Fruit fly (Drosophila melanogaster): Measurements from ENCODE around the gene okr.

The okr gene

DNA sequence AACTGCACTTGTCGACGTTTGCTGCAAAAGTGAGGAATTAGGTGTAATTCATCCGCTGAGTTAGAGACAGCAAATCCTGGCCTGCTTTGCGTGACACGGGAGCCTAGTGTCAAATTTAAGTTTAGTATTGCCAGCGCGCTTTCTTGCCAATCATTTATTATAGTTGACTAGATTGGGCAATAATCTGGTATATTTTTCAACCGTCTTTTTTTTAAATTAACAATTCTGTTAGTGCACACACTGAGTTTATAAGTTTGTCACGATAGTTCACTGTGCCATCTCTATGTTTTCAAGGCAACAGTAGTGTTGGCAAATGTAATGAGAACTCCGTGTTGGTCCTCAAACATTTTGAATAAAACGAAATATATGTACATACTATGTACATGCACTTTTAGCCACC is 15.7 kb downstream of the okr start, which contains the start of the genes CG9641 and CG3165 (continued):
- TF ChIP-seq CG14667 (GFP tag; IDR thresholded peaks at IDR 0.05): peak; percentile 79
- TF ChIP-seq CG4854 (GFP tag; optimal IDR thresholded peaks at IDR 0.05): peak; percentile 78
- TF ChIP-seq Chrac-16 (GFP tag; optimal IDR thresholded peaks at IDR 0.05): peak; percentile 87
- TF ChIP-seq CG16813 (GFP tag; IDR thresholded peaks at IDR 0.05; ENCODE audit: partially characterized antibody): peak; percentile 97
- peak; percentile 98 for TF ChIP-seq vnd (GFP tag; IDR thresholded peaks at IDR 0.05; ENCODE audit: partially characterized antibody)
- peak; percentile 92 for TF ChIP-seq dpn (GFP tag; optimal IDR thresholded peaks at IDR 0.05)
- TF ChIP-seq CG10959 (GFP tag; IDR thresholded peaks at IDR 0.05): peak; percentile 76
- peak; percentile 76 for TF ChIP-seq Sin3A (optimal IDR thresholded peaks at IDR 0.05)
- no peak for TF ChIP-seq dmrt99B (tag; optimal IDR thresholded peaks at IDR 0.05)
- no peak; the same call in 1 of the 3 replicates for TF ChIP-seq CG17361 (GFP tag; IDR thresholded peaks at IDR 0.05)
- TF ChIP-seq Gug (GFP tag; IDR thresholded peaks at IDR 0.05): peak; percentile 91
- TF ChIP-seq sim (GFP tag; IDR thresholded peaks at IDR 0.05): peak; percentile 21; the same call in 1 of the 2 replicates
- TF ChIP-seq toy (GFP tag; IDR thresholded peaks at IDR 0.05): no peak
- peak; percentile 90 for TF ChIP-seq ems (GFP tag; optimal IDR thresholded peaks at IDR 0.05)
- peak; percentile 92 for TF ChIP-seq Atf-2 (GFP tag; optimal IDR thresholded peaks at IDR 0.05)
- no peak for TF ChIP-seq Tbp (GFP tag; optimal IDR thresholded peaks at IDR 0.05)
- TF ChIP-seq Asciz (GFP tag; optimal IDR thresholded peaks at IDR 0.05): no peak
- TF ChIP-seq D19B (GFP tag; optimal IDR thresholded peaks at IDR 0.05): no peak
- peak; percentile 72 for TF ChIP-seq Ada2b (GFP tag; IDR thresholded peaks at IDR 0.05)
- TF ChIP-seq CG10565 (GFP tag; optimal IDR thresholded peaks at IDR 0.05): peak; percentile 70
- TF ChIP-seq Oli (tag; optimal IDR thresholded peaks at IDR 0.05): peak; percentile 75
- TF ChIP-seq H15 (GFP tag; IDR thresholded peaks at IDR 0.05): peak; percentile 74; the same call in 2 of the 3 replicates
- TF ChIP-seq Lhr (GFP tag; optimal IDR thresholded peaks at IDR 0.05): no peak
- peak; percentile 67; the same call in 1 of the 2 replicates for TF ChIP-seq danr (GFP tag; IDR thresholded peaks at IDR 0.05)
- TF ChIP-seq amos (GFP tag; IDR thresholded peaks at IDR 0.05; ENCODE audit: partially characterized antibody): peak; percentile 88
- TF ChIP-seq CG7745 (tag; optimal IDR thresholded peaks at IDR 0.05): no peak
- peak; percentile 70 for TF ChIP-seq Fer2 (tag; optimal IDR thresholded peaks at IDR 0.05)
- peak; percentile 49; the same call in 1 of the 2 replicates for TF ChIP-seq CG31224 (GFP tag; IDR thresholded peaks at IDR 0.05)
- TF ChIP-seq CG8478 (optimal IDR thresholded peaks at IDR 0.05): no peak
- TF ChIP-seq Hr3 (GFP tag; optimal IDR thresholded peaks at IDR 0.05): peak; percentile 82
- no peak for TF ChIP-seq CG11723 (GFP tag; optimal IDR thresholded peaks at IDR 0.05)
- TF ChIP-seq lilli (GFP tag; optimal IDR thresholded peaks at IDR 0.05): peak; percentile 93
- peak; percentile 98 for TF ChIP-seq sens (GFP tag)
- TF ChIP-seq cwo (GFP tag; optimal IDR thresholded peaks at IDR 0.05): peak; percentile 73
- TF ChIP-seq Sox102F (GFP tag; optimal IDR thresholded peaks at IDR 0.05): no peak
- peak; percentile 84 for TF ChIP-seq CG1647 (GFP tag; optimal IDR thresholded peaks at IDR 0.05)
- TF ChIP-seq CG1233 (GFP tag; optimal IDR thresholded peaks at IDR 0.05): peak; percentile 65
- TF ChIP-seq org-1 (GFP tag; optimal IDR thresholded peaks at IDR 0.05): peak; percentile 58
- TF ChIP-seq CG10147 (GFP tag; optimal IDR thresholded peaks at IDR 0.05): peak; percentile 82
- TF ChIP-seq inv (GFP tag; IDR thresholded peaks at IDR 0.05; ENCODE audit: partially characterized antibody): peak; percentile 94
- TF ChIP-seq CG4617 (GFP tag; optimal IDR thresholded peaks at IDR 0.05; ENCODE audit: borderline replicate concordance): peak; percentile 86
- TF ChIP-seq CG7357 (GFP tag; IDR thresholded peaks at IDR 0.05): peak; percentile 69; the same call in 2 of the 3 replicates
- peak; percentile 76 for TF ChIP-seq CG31388 (GFP tag; optimal IDR thresholded peaks at IDR 0.05)
- no peak for TF ChIP-seq D19A (tag; optimal IDR thresholded peaks at IDR 0.05)
- peak; percentile 86 for TF ChIP-seq CG13894 (tag; optimal IDR thresholded peaks at IDR 0.05)
- TF ChIP-seq D (optimal IDR thresholded peaks at IDR 0.05): no peak
- TF ChIP-seq D (GFP tag; optimal IDR thresholded peaks at IDR 0.05): peak; percentile 72
- no peak for TF ChIP-seq CG6813 (GFP tag; optimal IDR thresholded peaks at IDR 0.05)
- TF ChIP-seq Dll (GFP tag; IDR thresholded peaks at IDR 0.05; ENCODE audit: partially characterized antibody): peak; percentile 99
- no peak for TF ChIP-seq Vsx1 (GFP tag; optimal IDR thresholded peaks at IDR 0.05)
- peak; percentile 86 for TF ChIP-seq CG12155 (GFP tag; optimal IDR thresholded peaks at IDR 0.05)
